Worm (Caenorhabditis elegans): ENCODE data around the gene nhr-56.

DNA sequence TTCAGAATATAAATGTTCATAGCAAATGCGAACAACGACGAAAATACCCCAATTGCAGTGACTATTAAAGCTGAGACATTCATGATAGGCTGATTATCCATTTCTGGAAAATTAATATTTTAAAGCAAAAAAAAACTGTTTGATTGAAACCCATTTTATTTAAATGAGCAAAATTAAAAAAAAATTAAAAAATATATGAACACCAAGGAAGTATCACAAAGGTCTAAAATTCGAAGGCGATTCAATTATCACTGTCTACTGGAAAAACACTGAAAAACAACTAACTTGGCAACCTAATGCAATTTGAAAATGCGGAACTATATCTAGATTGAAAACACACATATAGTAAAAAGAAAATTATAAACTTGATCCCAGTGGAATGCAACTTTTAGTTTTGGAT, 27.7 kb upstream of the nhr-56 start, which contains the start of gene srbc-42:
- no peak for TF ChIP-seq fos-1 (tag; optimal IDR thresholded peaks at IDR 0.05)
- no peak for TF ChIP-seq snpc-4 (tag; optimal IDR thresholded peaks at IDR 0.05)
- TF ChIP-seq hlh-30 (tag; optimal IDR thresholded peaks at IDR 0.05; ENCODE audit: insufficient read depth) = no peak
- TF ChIP-seq lin-39 (tag; optimal IDR thresholded peaks at IDR 0.05) = no peak
- no peak for TF ChIP-seq egl-27 (tag; optimal IDR thresholded peaks at IDR 0.05)
- no peak for TF ChIP-seq gei-8 (GFP tag; optimal IDR thresholded peaks at IDR 0.05)
- no peak for TF ChIP-seq dpl-1 (GFP tag; optimal IDR thresholded peaks at IDR 0.05)
- no peak for TF ChIP-seq lsy-2 (tag; optimal IDR thresholded peaks at IDR 0.05)
- TF ChIP-seq pha-4 (GFP tag; IDR thresholded peaks at IDR 0.05) = no peak
- TF ChIP-seq pha-4 (tag; optimal IDR thresholded peaks at IDR 0.05) = no peak
- TF ChIP-seq zfp-3 (GFP tag; conservative IDR thresholded peaks at IDR 0.05) = no peak

Measured in whole organism, L4 larva.